Worm (Caenorhabditis elegans): ENCODE measurements around the gene F46C8.1.

DNA sequence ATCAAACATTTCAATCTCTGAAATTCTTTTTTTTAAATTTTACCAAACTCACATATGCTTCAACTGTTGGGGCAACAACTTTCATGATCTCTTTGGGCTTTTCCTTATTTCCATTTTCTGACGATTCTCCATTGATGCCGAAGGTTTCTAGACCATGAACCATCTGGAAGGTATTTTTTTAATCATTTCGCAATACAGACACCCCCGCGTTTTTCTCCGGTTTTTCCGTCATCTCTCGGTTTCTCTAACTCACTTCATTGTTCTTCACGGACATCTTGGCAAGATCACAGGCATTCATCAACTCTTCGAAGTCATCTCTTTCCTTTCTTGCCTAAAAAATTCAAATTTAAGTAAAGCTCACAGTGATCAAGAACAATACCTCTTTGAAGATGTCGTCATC lies 24.9 kb downstream of the F46C8.1 start:
- TF ChIP-seq nhr-12 (tag; optimal IDR thresholded peaks at IDR 0.05): no peak
- TF ChIP-seq snu-23 (GFP tag; optimal IDR thresholded peaks at IDR 0.05): no peak
- TF ChIP-seq nhr-28 (tag; optimal IDR thresholded peaks at IDR 0.05): no peak
- TF ChIP-seq fkh-10 (GFP tag; optimal IDR thresholded peaks at IDR 0.05): no peak
- no peak for TF ChIP-seq sptf-1 (tag; optimal IDR thresholded peaks at IDR 0.05)
- TF ChIP-seq unc-86 (tag; optimal IDR thresholded peaks at IDR 0.05): no peak

All from whole organism, L1 larva.